Worm (Caenorhabditis elegans): ENCODE measurements around the gene F54B11.9.

Gene F54B11.9

ce11 chrX:13631122-13631672 is 25.8 kb downstream of the F54B11.9 start, which contains the start of gene nlg-1:
TSS of gene nlg-1 (minus strand) at chrX:13631172.
- TF ChIP-seq scrt-1 (GFP tag; IDR thresholded peaks at IDR 0.05) (no peak), tbx-11 (GFP tag; IDR thresholded peaks at IDR 0.05) (no peak), sea-1 (GFP tag; conservative IDR thresholded peaks at IDR 0.05) (no peak), ama-1 (optimal IDR thresholded peaks at IDR 0.05) (no peak)

- TF ChIP-seq hmbx-1 (tag; optimal IDR thresholded peaks at IDR 0.05) (no peak), ets-7 (tag; optimal IDR thresholded peaks at IDR 0.05) (no peak), sea-1 (GFP tag; conservative IDR thresholded peaks at IDR 0.05) (no peak), B0310.2 (tag; optimal IDR thresholded peaks at IDR 0.05) (no peak), tra-4 (tag; optimal IDR thresholded peaks at IDR 0.05) (no peak), F13C5.2 (tag; optimal IDR thresholded peaks at IDR 0.05) (no peak), ceh-36 (tag; optimal IDR thresholded peaks at IDR 0.05) (no peak), flt-1 (GFP tag; IDR thresholded peaks at IDR 0.05) (no peak), hmg-4 (GFP tag; optimal IDR thresholded peaks at IDR 0.05) (no peak), scrt-1 (GFP tag; IDR thresholded peaks at IDR 0.05) (no peak), tbx-37 (GFP tag; conservative IDR thresholded peaks at IDR 0.05) (no peak), tbx-11 (GFP tag; IDR thresholded peaks at IDR 0.05) (no peak), ama-1 (optimal IDR thresholded peaks at IDR 0.05) (no peak), hnd-1 (tag; optimal IDR thresholded peaks at IDR 0.05) (no peak)
Observed at ce11 chrX:13632245-13632644, 26.9 kb downstream of the F54B11.9 start.

- TF ChIP-seq F13C5.2 (tag; optimal IDR thresholded peaks at IDR 0.05) (no peak), hnd-1 (tag; optimal IDR thresholded peaks at IDR 0.05) (no peak), ceh-36 (tag; optimal IDR thresholded peaks at IDR 0.05) (no peak), B0310.2 (tag; optimal IDR thresholded peaks at IDR 0.05) (no peak), ceh-13 (GFP tag; optimal IDR thresholded peaks at IDR 0.05) (no peak), aly-1 (tag; optimal IDR thresholded peaks at IDR 0.05) (no peak), ama-1 (optimal IDR thresholded peaks at IDR 0.05) (no peak), ets-7 (tag; optimal IDR thresholded peaks at IDR 0.05) (no peak), hmbx-1 (tag; optimal IDR thresholded peaks at IDR 0.05) (no peak), pes-1 (GFP tag; IDR thresholded peaks at IDR 0.05) (no peak), tra-4 (tag; optimal IDR thresholded peaks at IDR 0.05) (no peak), hmg-4 (GFP tag; optimal IDR thresholded peaks at IDR 0.05) (no peak)
Observed at ce11 chrX:13633032-13633431, 27.7 kb downstream of the F54B11.9 start.

- TF ChIP-seq flt-1 (GFP tag; IDR thresholded peaks at IDR 0.05) (no peak), tbx-37 (GFP tag; conservative IDR thresholded peaks at IDR 0.05) (no peak), aly-1 (tag; optimal IDR thresholded peaks at IDR 0.05) (no peak)
Observed at ce11 chrX:13633876-13634479, 28.6 kb downstream of the F54B11.9 start.

- TF ChIP-seq F13C5.2 (tag; optimal IDR thresholded peaks at IDR 0.05) (no peak), tbx-37 (GFP tag; conservative IDR thresholded peaks at IDR 0.05) (no peak), ceh-36 (tag; optimal IDR thresholded peaks at IDR 0.05) (no peak), tbx-11 (GFP tag; IDR thresholded peaks at IDR 0.05) (no peak), hmbx-1 (tag; optimal IDR thresholded peaks at IDR 0.05) (no peak), pes-1 (GFP tag; IDR thresholded peaks at IDR 0.05) (no peak), sea-1 (GFP tag; conservative IDR thresholded peaks at IDR 0.05) (no peak), scrt-1 (GFP tag; IDR thresholded peaks at IDR 0.05) (no peak), flt-1 (GFP tag; IDR thresholded peaks at IDR 0.05) (no peak), hmg-4 (GFP tag; optimal IDR thresholded peaks at IDR 0.05) (no peak), ceh-13 (GFP tag; optimal IDR thresholded peaks at IDR 0.05) (no peak), B0310.2 (tag; optimal IDR thresholded peaks at IDR 0.05) (no peak), aly-1 (tag; optimal IDR thresholded peaks at IDR 0.05) (no peak), ama-1 (optimal IDR thresholded peaks at IDR 0.05) (no peak), ets-7 (tag; optimal IDR thresholded peaks at IDR 0.05) (no peak), tra-4 (tag; optimal IDR thresholded peaks at IDR 0.05) (no peak)
Observed at ce11 chrX:13637526-13637925, 32.2 kb downstream of the F54B11.9 start.

- TF ChIP-seq sea-1 (GFP tag; conservative IDR thresholded peaks at IDR 0.05) (no peak), ceh-36 (tag; optimal IDR thresholded peaks at IDR 0.05) (no peak), ceh-13 (GFP tag; optimal IDR thresholded peaks at IDR 0.05) (no peak), flt-1 (GFP tag; IDR thresholded peaks at IDR 0.05) (no peak), tra-4 (tag; optimal IDR thresholded peaks at IDR 0.05) (no peak), aly-1 (tag; optimal IDR thresholded peaks at IDR 0.05) (no peak), hmbx-1 (tag; optimal IDR thresholded peaks at IDR 0.05) (no peak), F13C5.2 (tag; optimal IDR thresholded peaks at IDR 0.05) (no peak), tbx-11 (GFP tag; IDR thresholded peaks at IDR 0.05) (no peak), hnd-1 (tag; optimal IDR thresholded peaks at IDR 0.05) (no peak), ama-1 (optimal IDR thresholded peaks at IDR 0.05) (no peak), ets-7 (tag; optimal IDR thresholded peaks at IDR 0.05) (no peak), tbx-37 (GFP tag; conservative IDR thresholded peaks at IDR 0.05) (no peak)
Observed at ce11 chrX:13638351-13638958, 33.1 kb downstream of the F54B11.9 start.

- TF ChIP-seq ceh-36 (tag; optimal IDR thresholded peaks at IDR 0.05) = no peak
- no peak for TF ChIP-seq pes-1 (GFP tag; IDR thresholded peaks at IDR 0.05)
- TF ChIP-seq hmbx-1 (tag; optimal IDR thresholded peaks at IDR 0.05) = no peak
- no peak for TF ChIP-seq hnd-1 (tag; optimal IDR thresholded peaks at IDR 0.05)
- TF ChIP-seq tra-4 (tag; optimal IDR thresholded peaks at IDR 0.05) = no peak
- TF ChIP-seq scrt-1 (GFP tag; IDR thresholded peaks at IDR 0.05) = no peak
- TF ChIP-seq ceh-13 (GFP tag; optimal IDR thresholded peaks at IDR 0.05) = no peak
- no peak for TF ChIP-seq tbx-37 (GFP tag; conservative IDR thresholded peaks at IDR 0.05)
- no peak for TF ChIP-seq ets-7 (tag; optimal IDR thresholded peaks at IDR 0.05)
- no peak for TF ChIP-seq aly-1 (tag; optimal IDR thresholded peaks at IDR 0.05)
- TF ChIP-seq F13C5.2 (tag; optimal IDR thresholded peaks at IDR 0.05) = no peak
- TF ChIP-seq hmg-4 (GFP tag; optimal IDR thresholded peaks at IDR 0.05) = no peak
- TF ChIP-seq sea-1 (GFP tag; conservative IDR thresholded peaks at IDR 0.05) = no peak
- no peak for TF ChIP-seq tbx-11 (GFP tag; IDR thresholded peaks at IDR 0.05)
- TF ChIP-seq B0310.2 (tag; optimal IDR thresholded peaks at IDR 0.05) = no peak
- TF ChIP-seq flt-1 (GFP tag; IDR thresholded peaks at IDR 0.05) = no peak
Observed at ce11 chrX:13639577-13639976, 34.2 kb downstream of the F54B11.9 start, which contains the start of gene twk-20. TSS of gene twk-20 (plus strand) at chrX:13639877.
